Fruit fly (Drosophila melanogaster) S2 (cell line): ENCODE data around the gene hbt.

Source experiments
- CG8478 ChIP-seq: fragments of >200 bp; optimal IDR thresholded peaks from 2 replicates; lab custom pipeline; 2018
- CTCF ChIP-seq, 2 experiments: fragments of >200 bp; optimal IDR thresholded peaks; 2 replicates each; lab custom pipeline; 2018

DNA sequence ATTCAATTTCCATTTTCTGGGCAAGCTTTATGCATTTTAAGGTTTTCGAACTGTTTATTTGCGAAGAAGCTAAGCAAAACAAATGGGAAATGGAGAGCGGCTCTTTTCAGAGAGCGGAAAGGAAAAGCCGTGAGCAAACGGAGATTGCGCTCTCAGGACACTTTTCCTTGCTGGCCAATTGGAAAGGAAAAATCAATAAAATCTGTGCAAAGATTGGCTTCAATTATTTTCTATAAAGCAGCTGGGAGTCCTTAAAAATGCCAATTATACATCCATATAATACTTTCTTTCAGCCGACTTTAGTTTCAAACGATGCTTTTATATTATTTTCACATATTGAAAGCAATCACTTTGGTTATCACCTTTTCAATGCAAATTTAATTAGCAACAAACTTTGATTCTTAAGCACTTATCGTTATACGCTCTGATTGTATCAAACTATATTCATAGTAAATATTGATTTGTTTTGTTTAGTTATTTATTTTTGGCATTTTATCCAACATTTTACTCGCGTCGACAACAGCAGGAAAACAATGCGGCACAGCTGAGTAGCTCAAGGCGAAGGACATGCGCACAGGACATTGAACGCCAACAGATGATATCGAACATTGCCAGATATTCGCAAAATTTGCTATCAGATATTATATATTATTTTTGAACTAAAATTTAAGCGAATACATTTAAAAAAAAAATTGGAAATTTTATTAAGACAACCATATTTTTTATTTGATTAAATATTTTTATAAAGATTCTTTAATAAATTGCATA lies 23.8 kb upstream of the hbt start, which contains the start of gene CG9395:
- TF ChIP-seq CG8478 (lab: Kevin White, UChicago) (no peak), CTCF (optimal IDR thresholded peaks at IDR 0.05; lab: Kevin White, UChicago) (no peak)
